Fruit fly (Drosophila melanogaster) whole organism, adult: ENCODE data around the gene tsl.

ENCODE experiments used
- CG11617 ChIP-seq: fragments of 200-800 bp; sonication (Bioruptor generic); optimal IDR thresholded peaks from 2 replicates; lab custom pipeline; 2017; ENCODE audit warnings: mild to moderate bottlenecking, missing biosample characterization, missing genetic modification reagents, missing genetic modification characterization
- CG12768 ChIP-seq: fragments of 200-800 bp; sonication (Bioruptor generic); optimal IDR thresholded peaks from 2 replicates; lab custom pipeline; 2017; ENCODE audit warnings: missing biosample characterization, missing genetic modification characterization, mild to moderate bottlenecking, moderate library complexity, missing genetic modification reagents
- CG33017 ChIP-seq: fragments of 200-800 bp; sonication (Bioruptor generic); optimal IDR thresholded peaks from 2 replicates; lab custom pipeline; 2018; ENCODE audit warnings: missing biosample characterization, mild to moderate bottlenecking, missing genetic modification characterization, moderate library complexity
- Clk ChIP-seq: fragments of 200-800 bp; sonication (Bioruptor generic); optimal IDR thresholded peaks from 2 replicates; lab custom pipeline; 2017; ENCODE audit warnings: missing biosample characterization, missing genetic modification characterization
- kay ChIP-seq: fragments of 200-800 bp; sonication (Bioruptor generic); peaks from one replicate; lab custom pipeline; 2016; ENCODE audit warnings: missing biosample characterization, missing genetic modification characterization, borderline replicate concordance

DNA sequence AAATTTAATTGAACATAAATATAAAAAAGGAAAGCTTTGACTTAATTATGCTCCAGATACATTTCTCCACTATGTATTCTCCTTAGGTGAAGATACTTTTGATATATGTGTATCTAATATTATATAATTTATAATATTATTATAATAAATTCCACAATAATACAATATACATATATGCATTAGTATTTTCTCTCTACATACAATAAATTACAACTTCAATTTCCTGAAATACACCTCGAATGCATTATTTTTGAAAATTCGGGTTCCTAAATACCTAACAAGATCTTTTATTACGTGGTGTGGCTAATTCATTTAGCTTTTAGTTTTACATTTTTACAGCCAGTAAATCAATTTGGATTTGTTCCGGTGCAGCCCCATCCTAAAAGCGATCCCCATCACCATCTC is 48.0 kb upstream of the tsl start:
- TF ChIP-seq kay (no peak), CG12768 (no peak), Clk (GFP tag; lab: Kevin White, UChicago) (no peak), CG33017 (no peak), CG11617 (no peak)
